Worm (Caenorhabditis elegans): ENCODE data around the gene K01G5.10.

The K01G5.10 gene

DNA sequence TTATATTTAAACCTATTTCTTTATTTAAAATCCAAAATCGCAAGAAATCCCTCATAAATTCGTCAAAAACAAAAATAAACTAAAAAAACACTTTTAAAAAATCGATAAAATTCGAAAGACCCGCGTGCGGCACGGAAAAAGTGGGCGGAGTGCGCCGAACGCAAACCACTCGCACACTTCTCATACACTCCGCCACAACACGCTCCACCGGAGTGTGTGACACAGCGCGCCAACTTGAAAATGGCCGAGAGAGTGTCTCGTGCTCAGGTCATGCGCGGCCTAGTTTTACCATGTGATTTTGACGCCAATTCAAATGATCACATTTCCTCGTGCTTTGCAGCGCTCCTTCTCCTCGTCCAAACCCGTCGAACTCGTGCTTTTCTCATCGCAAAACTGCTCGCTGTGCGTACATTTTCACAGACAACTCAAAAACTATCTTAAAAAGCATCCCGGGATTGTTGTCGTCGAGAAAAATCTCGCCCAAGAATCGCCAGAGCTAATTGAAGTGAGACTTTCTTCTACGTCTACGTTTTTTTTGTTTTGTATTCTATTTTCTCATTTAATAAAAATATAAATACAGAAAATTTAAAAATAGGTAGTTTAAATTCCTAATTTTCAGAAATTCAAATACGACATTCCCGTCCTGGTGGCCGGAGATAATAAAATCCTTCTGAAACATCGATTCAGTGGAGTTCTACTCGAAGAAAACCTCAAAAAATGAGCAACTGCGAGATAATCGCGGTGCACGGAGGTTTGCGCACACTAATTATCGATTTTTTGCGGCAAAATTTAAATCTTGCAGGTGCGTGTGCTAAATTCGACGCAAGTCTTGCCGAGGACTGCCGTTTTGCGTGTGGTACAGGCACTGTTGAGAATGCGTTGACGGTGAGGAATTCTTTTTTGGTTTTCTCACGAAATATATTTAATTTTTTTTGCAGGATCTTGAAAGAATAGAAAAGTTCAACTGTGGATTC, 1.0 kb upstream of the K01G5.10 start, which contains the start of gene tasp-1 (continued):
- TF ChIP-seq hlh-4 (tag; optimal IDR thresholded peaks at IDR 0.05) (peak; percentile 48), isw-1 (GFP tag; IDR thresholded peaks at IDR 0.05) (peak; percentile 100), C04F5.9 (tag; optimal IDR thresholded peaks at IDR 0.05) (peak; percentile 98), fkh-4 (tag; optimal IDR thresholded peaks at IDR 0.05; ENCODE audit: borderline replicate concordance) (peak; percentile 98), dsc-1 (tag; optimal IDR thresholded peaks at IDR 0.05) (peak; percentile 100), fkh-10 (GFP tag; optimal IDR thresholded peaks at IDR 0.05) (peak; percentile 100), lir-3 (tag; optimal IDR thresholded peaks at IDR 0.05; ENCODE audit: poor library complexity) (peak; percentile 99), vab-15 (tag; optimal IDR thresholded peaks at IDR 0.05) (peak; percentile 100), irx-1 (tag; optimal IDR thresholded peaks at IDR 0.05) (peak; percentile 100), lin-14 (GFP tag; optimal IDR thresholded peaks at IDR 0.05) (peak; percentile 100), nhr-11 (tag; optimal IDR thresholded peaks at IDR 0.05) (peak; percentile 98), aly-2 (tag; optimal IDR thresholded peaks at IDR 0.05) (peak; percentile 97), pag-3 (tag; optimal IDR thresholded peaks at IDR 0.05; ENCODE audit: borderline replicate concordance, insufficient read depth) (peak; percentile 1), ceh-63 (GFP tag; optimal IDR thresholded peaks at IDR 0.05) (peak; percentile 100), mef-2 (tag; optimal IDR thresholded peaks at IDR 0.05) (peak; percentile 94), nhr-19 (GFP tag; conservative IDR thresholded peaks at IDR 0.05) (peak; percentile 100), ztf-11 (tag; optimal IDR thresholded peaks at IDR 0.05) (peak in 1 of 2 experiments; percentile 100), fkh-8 (tag; optimal IDR thresholded peaks at IDR 0.05) (peak; percentile 100), pqm-1 (tag; optimal IDR thresholded peaks at IDR 0.05) (peak; percentile 93), unc-86 (tag; optimal IDR thresholded peaks at IDR 0.05) (peak; percentile 100), ceh-90 (tag; optimal IDR thresholded peaks at IDR 0.05) (peak; percentile 84), xbp-1 (tag; optimal IDR thresholded peaks at IDR 0.05) (peak; percentile 99), egl-27 (tag; optimal IDR thresholded peaks at IDR 0.05) (peak; percentile 94 to 95), rnt-1 (tag; optimal IDR thresholded peaks at IDR 0.05) (peak; percentile 100), lsy-2 (tag; optimal IDR thresholded peaks at IDR 0.05) (peak; percentile 98 to 99), blmp-1 (tag; optimal IDR thresholded peaks at IDR 0.05) (peak; percentile 82), swsn-7 (tag; optimal IDR thresholded peaks at IDR 0.05) (peak; percentile 100), sox-4 (tag; optimal IDR thresholded peaks at IDR 0.05) (peak; percentile 100), mdl-1 (tag; optimal IDR thresholded peaks at IDR 0.05) (peak; percentile 96 to 100), snu-23 (GFP tag; optimal IDR thresholded peaks at IDR 0.05) (peak; percentile 100), nhr-20 (tag; optimal IDR thresholded peaks at IDR 0.05) (peak; percentile 100), jun-1 (tag; optimal IDR thresholded peaks at IDR 0.05) (peak; percentile 100), tbx-2 (tag; optimal IDR thresholded peaks at IDR 0.05) (peak; percentile 100), skn-1 (tag; optimal IDR thresholded peaks at IDR 0.05) (peak; percentile 99), Y116A8C.19 (tag; optimal IDR thresholded peaks at IDR 0.05; ENCODE audit: borderline replicate concordance) (peak; percentile 95), nhr-237 (tag; optimal IDR thresholded peaks at IDR 0.05) (peak; percentile 99), ceh-88 (GFP tag; IDR thresholded peaks at IDR 0.05) (peak; percentile 100), efl-1 (optimal IDR thresholded peaks at IDR 0.05) (peak; percentile 100), efl-1 (GFP tag; optimal IDR thresholded peaks at IDR 0.05 in 1 of 2) (peak; percentile 99 to 100), aha-1 (tag; optimal IDR thresholded peaks at IDR 0.05) (peak; percentile 98), lin-13 (GFP tag; optimal IDR thresholded peaks at IDR 0.05) (peak; percentile 100), ces-1 (GFP tag; optimal IDR thresholded peaks at IDR 0.05) (peak; percentile 91), nhr-90 (tag; optimal IDR thresholded peaks at IDR 0.05; ENCODE audit: poor library complexity) (peak; percentile 100), alr-1 (tag; optimal IDR thresholded peaks at IDR 0.05; ENCODE audit: borderline replicate concordance) (no peak), C16A3.4 (tag; optimal IDR thresholded peaks at IDR 0.05) (peak; percentile 100), ceh-8 (GFP tag; optimal IDR thresholded peaks at IDR 0.05) (peak; percentile 99), unc-30 (tag; optimal IDR thresholded peaks at IDR 0.05) (peak; percentile 19), zag-1 (tag; optimal IDR thresholded peaks at IDR 0.05) (peak; percentile 96), F16B12.6 (tag; optimal IDR thresholded peaks at IDR 0.05) (peak; percentile 80)
